Worm (Caenorhabditis elegans) whole organism, midembryonic: ENCODE data around the gene sdz-11.
"Not testable (repeated sequence)": the region's sequence is repeated elsewhere in the genome, so short reads cannot be mapped to it uniquely, and the experiment has no call there.

Experiments used
- T22C8.4 ChIP-seq: fragments of 200-800 bp; sonication (Bioruptor generic); IDR thresholded peaks from 2 replicates; pipeline ENCODE4 v1.3.6; 2022; ENCODE audit warnings: missing genetic modification characterization, missing compliant biosample characterization
- cog-1 ChIP-seq: sonication (generic microtip); optimal IDR thresholded peaks from 2 replicates; lab custom pipeline; 2016; ENCODE audit warnings: missing genetic modification characterization, missing compliant biosample characterization
- flt-1 ChIP-seq: fragments of 200-800 bp; sonication (Bioruptor generic); IDR thresholded peaks from 2 replicates; pipeline ENCODE4 v1.3.6; 2022; ENCODE audit warnings: missing genetic modification characterization, missing compliant biosample characterization
- klf-2 ChIP-seq: fragments of 200-800 bp; sonication (Bioruptor generic); conservative IDR thresholded peaks from 2 replicates; pipeline ENCODE4 v1.3.6; 2022; ENCODE audit warnings: missing genetic modification reagents, missing genetic modification characterization, missing compliant biosample characterization
- med-1 ChIP-seq: sonication (generic microtip); optimal IDR thresholded peaks from 2 replicates; lab custom pipeline; 2017; ENCODE audit warnings: missing genetic modification characterization, mild to moderate bottlenecking, missing compliant biosample characterization, antibody characterized with exemption, missing genetic modification reagents; ENCODE audit not compliant: insufficient read depth
- ref-1 ChIP-seq: fragments of 200-800 bp; sonication (Bioruptor generic); conservative IDR thresholded peaks from 2 replicates; pipeline ENCODE4 v1.3.6; 2022; ENCODE audit warnings: missing genetic modification reagents, missing genetic modification characterization, missing compliant biosample characterization
- tab-1 ChIP-seq: fragments of 200-800 bp; sonication (Bioruptor generic); IDR thresholded peaks from 2 replicates; pipeline ENCODE4 v1.3.6; 2022; ENCODE audit warnings: missing genetic modification characterization, missing compliant biosample characterization
- ztf-23 ChIP-seq: fragments of 200-800 bp; sonication (Bioruptor generic); IDR thresholded peaks from 2 replicates; pipeline ENCODE4 v1.3.6; 2022; ENCODE audit warnings: missing genetic modification reagents, missing genetic modification characterization, missing compliant biosample characterization
- ztf-29 ChIP-seq: fragments of 200-800 bp; sonication (Bioruptor generic); IDR thresholded peaks from 2 replicates; pipeline ENCODE4 v1.3.6; 2022; ENCODE audit warnings: missing genetic modification reagents, missing genetic modification characterization, missing compliant biosample characterization

DNA sequence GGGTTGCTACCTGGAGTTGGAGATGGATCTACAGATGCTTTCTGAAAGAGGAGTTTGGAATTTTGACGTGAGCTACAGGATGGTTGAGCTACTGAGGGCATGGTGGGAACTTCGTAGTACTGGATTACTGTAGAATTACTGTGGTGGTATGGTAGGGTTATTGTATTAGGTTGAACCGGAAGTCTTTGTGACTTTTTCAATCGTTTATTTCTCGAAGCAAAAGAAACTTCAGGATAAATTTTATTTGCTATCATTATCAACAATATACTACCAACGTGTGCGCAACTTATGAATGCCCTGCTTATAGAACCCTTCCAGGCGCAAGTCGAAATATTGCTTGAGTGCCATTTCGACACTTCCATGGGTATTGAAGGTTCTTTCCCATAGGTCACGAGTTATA lies 9.5 kb upstream of the sdz-11 start, which contains the start of gene T24E12.6:
- not testable (repeated sequence) for TF ChIP-seq flt-1; med-1 (GFP tag; lab: Kevin White, UChicago); T22C8.4 (GFP tag; lab: Robert Waterston, UW); tab-1 (GFP tag; lab: Robert Waterston, UW); cog-1 (tag; lab: Kevin White, UChicago); ref-1; ztf-29 (GFP tag; lab: Robert Waterston, UW); klf-2 (GFP tag; lab: Robert Waterston, UW); ztf-23 (GFP tag; lab: Robert Waterston, UW)
